Fruit fly (Drosophila melanogaster): ENCODE data around the gene cyc.

Gene cyc

dm6 chr3L:19807103-19807502, 8.6 kb downstream of the cyc start, which contains the start of the genes CG14104 and Kap-alpha1:
CG14104 (minus strand) TSS chr3L:19807199.
Kap-alpha1 (plus strand) TSS chr3L:19807232.
- TF ChIP-seq CG6854 (GFP tag; optimal IDR thresholded peaks at IDR 0.05): peak; percentile 23
- no peak for TF ChIP-seq CG8632 (GFP tag; optimal IDR thresholded peaks at IDR 0.05)
- peak; percentile 4 for TF ChIP-seq esn (GFP tag; optimal IDR thresholded peaks at IDR 0.05)
- TF ChIP-seq svp (GFP tag): no peak
- TF ChIP-seq Ets96B (tag; optimal IDR thresholded peaks at IDR 0.05): no peak
- TF ChIP-seq Met (GFP tag; optimal IDR thresholded peaks at IDR 0.05): no peak

dm6 chr3L:19805895-19806294, 9.8 kb downstream of the cyc start, which contains the start of gene CG34116:
CG34116 (minus strand) TSS chr3L:19806036.
- TF ChIP-seq CG8119 (GFP tag; IDR thresholded peaks at IDR 0.05): no peak
- no peak for TF ChIP-seq Met (GFP tag; optimal IDR thresholded peaks at IDR 0.05)
- TF ChIP-seq achi (GFP tag; optimal IDR thresholded peaks at IDR 0.05): no peak
- TF ChIP-seq lz (GFP tag; optimal IDR thresholded peaks at IDR 0.05): no peak
- no peak for TF ChIP-seq CG4318 (GFP tag; optimal IDR thresholded peaks at IDR 0.05)
- no peak for TF ChIP-seq Eip78C (GFP tag)
- no peak for TF ChIP-seq fd85E (GFP tag; optimal IDR thresholded peaks at IDR 0.05)
- TF ChIP-seq CG10631 (GFP tag; optimal IDR thresholded peaks at IDR 0.05): no peak
- no peak for TF ChIP-seq CG3032 (tag; optimal IDR thresholded peaks at IDR 0.05)
- TF ChIP-seq CG6792 (GFP tag; optimal IDR thresholded peaks at IDR 0.05): no peak
- TF ChIP-seq Hr38 (GFP tag; optimal IDR thresholded peaks at IDR 0.05): no peak
- TF ChIP-seq dsx (GFP tag; optimal IDR thresholded peaks at IDR 0.05; ENCODE audit: poor library complexity, severe bottlenecking): no peak
- TF ChIP-seq CG6163 (GFP tag; IDR thresholded peaks at IDR 0.05): no peak
- no peak for TF ChIP-seq CG7368 (GFP tag; optimal IDR thresholded peaks at IDR 0.05)
- TF ChIP-seq Ets96B (tag; optimal IDR thresholded peaks at IDR 0.05): no peak
- TF ChIP-seq Eip93F (GFP tag; optimal IDR thresholded peaks at IDR 0.05): no peak

- TF ChIP-seq salr (GFP tag; optimal IDR thresholded peaks at IDR 0.05) (no peak), CG31627 (GFP tag; optimal IDR thresholded peaks at IDR 0.05) (no peak), CG3032 (tag; optimal IDR thresholded peaks at IDR 0.05) (no peak), Hr39 (GFP tag; optimal IDR thresholded peaks at IDR 0.05) (no peak), Hr38 (GFP tag; optimal IDR thresholded peaks at IDR 0.05) (no peak), Sox102F (GFP tag; optimal IDR thresholded peaks at IDR 0.05) (no peak), CG6163 (GFP tag; IDR thresholded peaks at IDR 0.05) (no peak)
These were observed 10.8 kb downstream of the cyc start, which contains the start of the genes TORIP and Ccdc58 for dm6 chr3L:19804908-19805307. TORIP (minus strand) TSS chr3L:19805080. Ccdc58 (plus strand) TSS chr3L:19805181.

dm6 chr3L:19801105-19801504, 14.6 kb downstream of the cyc start, which contains the start of gene CG14102:
CG14102 (minus strand) TSS chr3L:19801291.
- TF ChIP-seq cyc (GFP tag; optimal IDR thresholded peaks at IDR 0.05): no peak
- no peak for TF ChIP-seq CG9139 (GFP tag; optimal IDR thresholded peaks at IDR 0.05)
- TF ChIP-seq fd59A (GFP tag; optimal IDR thresholded peaks at IDR 0.05): no peak
- TF ChIP-seq Lpt (GFP tag; optimal IDR thresholded peaks at IDR 0.05): no peak
- no peak for TF ChIP-seq Eip93F (GFP tag; optimal IDR thresholded peaks at IDR 0.05)
- TF ChIP-seq CG6808 (GFP tag; optimal IDR thresholded peaks at IDR 0.05): no peak
- TF ChIP-seq CG8119 (GFP tag; IDR thresholded peaks at IDR 0.05): no peak
- no peak for TF ChIP-seq CG34406 (GFP tag; optimal IDR thresholded peaks at IDR 0.05)
- no peak for TF ChIP-seq eg (GFP tag; IDR thresholded peaks at IDR 0.05)
- TF ChIP-seq ss (GFP tag; optimal IDR thresholded peaks at IDR 0.05): no peak
- no peak for TF ChIP-seq Sox15 (GFP tag; optimal IDR thresholded peaks at IDR 0.05)
- no peak for TF ChIP-seq OdsH (GFP tag; optimal IDR thresholded peaks at IDR 0.05)
- no peak for TF ChIP-seq Sox14 (GFP tag; optimal IDR thresholded peaks at IDR 0.05)
- no peak for TF ChIP-seq Sox102F (GFP tag; optimal IDR thresholded peaks at IDR 0.05)
- TF ChIP-seq CG6163 (GFP tag; IDR thresholded peaks at IDR 0.05): no peak
- TF ChIP-seq dac (GFP tag; optimal IDR thresholded peaks at IDR 0.05): no peak
- no peak for TF ChIP-seq CG15336 (GFP tag; IDR thresholded peaks at IDR 0.05)

Data from whole organism, prepupa.